Worm (Caenorhabditis elegans) whole organism, early embryonic: ENCODE data around the gene K12H6.10.
A peak's percentile ranks its signal among the peaks of the same experiment; 100 is the strongest.

Experiments
- B0310.2 ChIP-seq: sonication (generic microtip); optimal IDR thresholded peaks from 2 replicates; lab custom pipeline; 2016; ENCODE audit warnings: mild to moderate bottlenecking, missing genetic modification characterization, missing compliant biosample characterization
- F13C5.2 ChIP-seq: sonication (generic microtip); optimal IDR thresholded peaks from 2 replicates; lab custom pipeline; 2017; ENCODE audit warnings: mild to moderate bottlenecking, missing genetic modification characterization, inconsistent platforms, missing compliant biosample characterization
- aly-1 ChIP-seq: sonication (generic microtip); optimal IDR thresholded peaks from 2 replicates; lab custom pipeline; 2016; ENCODE audit warnings: missing genetic modification characterization, missing compliant biosample characterization
- ama-1 ChIP-seq: fragments of 150-350 bp; optimal IDR thresholded peaks from 2 replicates; lab custom pipeline; 2014
- ceh-13 ChIP-seq: fragments of 200-800 bp; sonication (Bioruptor generic); optimal IDR thresholded peaks from 2 replicates; lab custom pipeline; 2018; ENCODE audit warnings: mild to moderate bottlenecking, missing genetic modification characterization, missing compliant biosample characterization
- ceh-36 ChIP-seq: sonication (generic microtip); optimal IDR thresholded peaks from 2 replicates; lab custom pipeline; 2016; ENCODE audit warnings: missing genetic modification characterization, inconsistent platforms, missing compliant biosample characterization
- ets-7 ChIP-seq: sonication (generic microtip); optimal IDR thresholded peaks from 2 replicates; lab custom pipeline; 2016; ENCODE audit warnings: missing genotype, missing genetic modification characterization, missing compliant biosample characterization
- flt-1 ChIP-seq: fragments of 200-800 bp; sonication (Bioruptor generic); IDR thresholded peaks from 2 replicates; pipeline ENCODE4 v1.3.6; 2022; ENCODE audit warnings: missing genetic modification characterization, missing compliant biosample characterization
- hmbx-1 ChIP-seq: sonication (generic microtip); optimal IDR thresholded peaks from 2 replicates; lab custom pipeline; 2016; ENCODE audit warnings: mild to moderate bottlenecking, missing genetic modification characterization, missing compliant biosample characterization
- hmg-4 ChIP-seq: fragments of 200-800 bp; sonication (Bioruptor generic); optimal IDR thresholded peaks from 2 replicates; lab custom pipeline; 2018; ENCODE audit warnings: mild to moderate bottlenecking, missing genetic modification characterization, missing compliant biosample characterization
- hnd-1 ChIP-seq: sonication (generic microtip); optimal IDR thresholded peaks from 2 replicates; lab custom pipeline; 2016; ENCODE audit warnings: missing genetic modification characterization, missing compliant biosample characterization
- pes-1 ChIP-seq: fragments of 200-800 bp; sonication (Bioruptor generic); IDR thresholded peaks from 2 replicates; pipeline ENCODE4 v1.3.6; 2022; ENCODE audit warnings: missing genetic modification reagents, missing genetic modification characterization, missing compliant biosample characterization
- scrt-1 ChIP-seq: fragments of 200-800 bp; sonication (Bioruptor generic); IDR thresholded peaks from 2 replicates; pipeline ENCODE4 v1.3.6; 2022; ENCODE audit warnings: missing genetic modification characterization, missing compliant biosample characterization
- sea-1 ChIP-seq: fragments of 200-800 bp; sonication (Bioruptor generic); conservative IDR thresholded peaks from 2 replicates; pipeline ENCODE4 v1.3.6; 2022; ENCODE audit warnings: missing genetic modification characterization, missing compliant biosample characterization
- tbx-11 ChIP-seq: fragments of 200-800 bp; sonication (Bioruptor generic); IDR thresholded peaks from 2 replicates; pipeline ENCODE4 v1.3.6; 2022; ENCODE audit warnings: missing genetic modification characterization, missing compliant biosample characterization
- tbx-37 ChIP-seq: fragments of 200-800 bp; sonication (Bioruptor generic); conservative IDR thresholded peaks from 2 replicates; pipeline ENCODE4 v1.3.6; 2022; ENCODE audit warnings: missing genetic modification reagents, missing genetic modification characterization, missing compliant biosample characterization
- tra-4 ChIP-seq: sonication (generic microtip); optimal IDR thresholded peaks from 2 replicates; lab custom pipeline; 2017; ENCODE audit warnings: missing genetic modification characterization, missing compliant biosample characterization

The K12H6.10 gene

ce11 chrII:2845674-2846073 lies 23.0 kb downstream of the K12H6.10 start:
- TF ChIP-seq ama-1 (lab: Kevin White, UChicago) (no peak), ets-7 (tag; lab: Kevin White, UChicago) (no peak), hnd-1 (no peak), sea-1 (GFP tag; lab: Robert Waterston, UW) (no peak), pes-1 (GFP tag; lab: Robert Waterston, UW) (no peak), tbx-37 (no peak)

ce11 chrII:2846552-2846951 lies 23.9 kb downstream of the K12H6.10 start:
- TF ChIP-seq ceh-36 (tag; lab: Kevin White, UChicago), result peak; percentile 91
- no peak for TF ChIP-seq ets-7 (tag; lab: Kevin White, UChicago)

- TF ChIP-seq scrt-1 (no peak), ceh-36 (tag; lab: Kevin White, UChicago) (no peak), flt-1 (GFP tag; lab: Robert Waterston, UW) (no peak), ceh-13 (GFP tag; lab: Kevin White, UChicago) (no peak), hnd-1 (no peak), ama-1 (lab: Kevin White, UChicago) (no peak), aly-1 (tag; lab: Kevin White, UChicago) (no peak), tbx-11 (GFP tag; lab: Robert Waterston, UW) (no peak), hmbx-1 (no peak), ets-7 (tag; lab: Kevin White, UChicago) (no peak), hmg-4 (GFP tag; lab: Kevin White, UChicago) (no peak), sea-1 (GFP tag; lab: Robert Waterston, UW) (no peak), tra-4 (tag; lab: Kevin White, UChicago) (no peak), B0310.2 (tag; lab: Kevin White, UChicago) (no peak), tbx-37 (no peak), pes-1 (GFP tag; lab: Robert Waterston, UW) (no peak), F13C5.2 (tag; lab: Kevin White, UChicago) (no peak)
Observed at ce11 chrII:2852493-2852892, 29.8 kb downstream of the K12H6.10 start, which contains the start of gene ptc-3. Gene ptc-3, minus strand, starts transcription at chrII:2852593.

- TF ChIP-seq aly-1 (tag; lab: Kevin White, UChicago) (no peak), pes-1 (GFP tag; lab: Robert Waterston, UW) (no peak), F13C5.2 (tag; lab: Kevin White, UChicago) (no peak), hmbx-1 (no peak), ets-7 (tag; lab: Kevin White, UChicago) (no peak)
Observed at ce11 chrII:2853767-2854166, 31.1 kb downstream of the K12H6.10 start.

ce11 chrII:2854794-2855193 lies 32.1 kb downstream of the K12H6.10 start:
- TF ChIP-seq sea-1 (GFP tag; lab: Robert Waterston, UW) (no peak), flt-1 (GFP tag; lab: Robert Waterston, UW) (no peak)

ce11 chrII:2856114-2856513 lies 33.4 kb downstream of the K12H6.10 start:
- TF ChIP-seq flt-1 (GFP tag; lab: Robert Waterston, UW) (no peak), hnd-1 (no peak), ceh-36 (tag; lab: Kevin White, UChicago) (no peak), hmbx-1 (no peak), ets-7 (tag; lab: Kevin White, UChicago) (no peak), ama-1 (lab: Kevin White, UChicago) (no peak)

- TF ChIP-seq tbx-37, result no peak
- TF ChIP-seq ceh-13 (GFP tag; lab: Kevin White, UChicago), result no peak
- TF ChIP-seq sea-1 (GFP tag; lab: Robert Waterston, UW), result no peak
- TF ChIP-seq ama-1 (lab: Kevin White, UChicago), result no peak
- no peak for TF ChIP-seq F13C5.2 (tag; lab: Kevin White, UChicago)
- no peak for TF ChIP-seq ceh-36 (tag; lab: Kevin White, UChicago)
- TF ChIP-seq tra-4 (tag; lab: Kevin White, UChicago), result no peak
- no peak for TF ChIP-seq scrt-1
Observed at ce11 chrII:2857559-2857958, 34.9 kb downstream of the K12H6.10 start.

- TF ChIP-seq F13C5.2 (tag; lab: Kevin White, UChicago), result no peak
- no peak for TF ChIP-seq scrt-1
- no peak for TF ChIP-seq ceh-13 (GFP tag; lab: Kevin White, UChicago)
- no peak for TF ChIP-seq ceh-36 (tag; lab: Kevin White, UChicago)
- TF ChIP-seq B0310.2 (tag; lab: Kevin White, UChicago), result no peak
- TF ChIP-seq ama-1 (lab: Kevin White, UChicago), result no peak
- no peak for TF ChIP-seq flt-1 (GFP tag; lab: Robert Waterston, UW)
- no peak for TF ChIP-seq hnd-1
- no peak for TF ChIP-seq aly-1 (tag; lab: Kevin White, UChicago)
- no peak for TF ChIP-seq sea-1 (GFP tag; lab: Robert Waterston, UW)
- TF ChIP-seq hmbx-1, result no peak
- TF ChIP-seq hmg-4 (GFP tag; lab: Kevin White, UChicago), result no peak
- no peak for TF ChIP-seq ets-7 (tag; lab: Kevin White, UChicago)
- no peak for TF ChIP-seq tbx-11 (GFP tag; lab: Robert Waterston, UW)
- no peak for TF ChIP-seq tbx-37
- no peak for TF ChIP-seq pes-1 (GFP tag; lab: Robert Waterston, UW)
- TF ChIP-seq tra-4 (tag; lab: Kevin White, UChicago), result no peak
Observed at ce11 chrII:2858851-2859250, 36.2 kb downstream of the K12H6.10 start.

ce11 chrII:2859315-2859714 lies 36.6 kb downstream of the K12H6.10 start:
- TF ChIP-seq ceh-36 (tag; lab: Kevin White, UChicago), result peak; percentile 90
- TF ChIP-seq B0310.2 (tag; lab: Kevin White, UChicago), result no peak
